Worm (Caenorhabditis elegans): ENCODE measurements around the gene C34D1.4.

The C34D1.4 gene

ce11 chrV:13269228-13269630 lies 10.1 kb upstream of the C34D1.4 start:
- TF ChIP-seq elt-2 (tag; optimal IDR thresholded peaks at IDR 0.05), result peak; percentile 99
- TF ChIP-seq ceh-82 (tag; optimal IDR thresholded peaks at IDR 0.05), result no peak
- TF ChIP-seq lsy-12 (tag; optimal IDR thresholded peaks at IDR 0.05), result peak; percentile 20
- TF ChIP-seq fos-1 (tag; optimal IDR thresholded peaks at IDR 0.05), result peak; percentile 28
- TF ChIP-seq R02D3.7 (tag; optimal IDR thresholded peaks at IDR 0.05), result no peak
- peak; percentile 88 for TF ChIP-seq pqm-1 (tag; optimal IDR thresholded peaks at IDR 0.05)
- TF ChIP-seq tbx-2 (tag; optimal IDR thresholded peaks at IDR 0.05), result no peak
- no peak for TF ChIP-seq ceh-16 (tag; optimal IDR thresholded peaks at IDR 0.05)
- no peak for TF ChIP-seq fkh-2 (tag; optimal IDR thresholded peaks at IDR 0.05)
- TF ChIP-seq unc-39 (tag; optimal IDR thresholded peaks at IDR 0.05), result no peak
- TF ChIP-seq snpc-4 (tag; optimal IDR thresholded peaks at IDR 0.05), result no peak
- no peak for TF ChIP-seq lin-15B (tag; optimal IDR thresholded peaks at IDR 0.05)
- no peak for TF ChIP-seq ama-1 (optimal IDR thresholded peaks at IDR 0.05)
- no peak for TF ChIP-seq nhr-11 (tag; optimal IDR thresholded peaks at IDR 0.05)
- TF ChIP-seq daf-12 (tag; optimal IDR thresholded peaks at IDR 0.05), result no peak
- TF ChIP-seq ceh-28 (tag; optimal IDR thresholded peaks at IDR 0.05), result no peak
- peak; percentile 50 for TF ChIP-seq nfya-1 (tag; optimal IDR thresholded peaks at IDR 0.05; ENCODE audit: insufficient read depth)
- TF ChIP-seq unc-62 (GFP tag; optimal IDR thresholded peaks at IDR 0.05), result no peak
- TF ChIP-seq pha-4 (tag; optimal IDR thresholded peaks at IDR 0.05), result peak; percentile 75
- TF ChIP-seq sea-2 (GFP tag; optimal IDR thresholded peaks at IDR 0.05), result no peak
- TF ChIP-seq jun-1 (tag; optimal IDR thresholded peaks at IDR 0.05), result peak; percentile 92

ce11 chrV:13268032-13268431 lies 8.9 kb upstream of the C34D1.4 start:
- TF ChIP-seq fkh-2 (tag; optimal IDR thresholded peaks at IDR 0.05) (no peak), jun-1 (tag; optimal IDR thresholded peaks at IDR 0.05) (peak; percentile 85), ceh-9 (tag; optimal IDR thresholded peaks at IDR 0.05) (no peak), mdl-1 (tag; optimal IDR thresholded peaks at IDR 0.05) (no peak), ama-1 (optimal IDR thresholded peaks at IDR 0.05) (no peak), ZK546.5 (tag; optimal IDR thresholded peaks at IDR 0.05) (no peak), ceh-16 (tag; optimal IDR thresholded peaks at IDR 0.05) (no peak), mml-1 (tag; optimal IDR thresholded peaks at IDR 0.05) (no peak), ceh-28 (tag; optimal IDR thresholded peaks at IDR 0.05) (no peak), zag-1 (tag; optimal IDR thresholded peaks at IDR 0.05) (no peak), snpc-4 (tag; optimal IDR thresholded peaks at IDR 0.05) (no peak), elt-3 (tag; optimal IDR thresholded peaks at IDR 0.05) (no peak), egl-27 (tag; optimal IDR thresholded peaks at IDR 0.05) (no peak), hmg-11 (tag; optimal IDR thresholded peaks at IDR 0.05) (no peak), unc-62 (GFP tag; optimal IDR thresholded peaks at IDR 0.05) (no peak), elt-2 (tag; optimal IDR thresholded peaks at IDR 0.05) (peak; percentile 95), nhr-43 (tag; optimal IDR thresholded peaks at IDR 0.05; ENCODE audit: poor library complexity, severe bottlenecking) (no peak), lin-15B (tag; optimal IDR thresholded peaks at IDR 0.05) (no peak), pha-4 (tag; optimal IDR thresholded peaks at IDR 0.05) (peak; percentile 58), R02D3.7 (tag; optimal IDR thresholded peaks at IDR 0.05) (no peak), nhr-11 (tag; optimal IDR thresholded peaks at IDR 0.05) (no peak), aly-2 (tag; optimal IDR thresholded peaks at IDR 0.05) (no peak), nhr-76 (tag; optimal IDR thresholded peaks at IDR 0.05) (no peak), nhr-67 (tag; optimal IDR thresholded peaks at IDR 0.05) (no peak), daf-12 (tag; optimal IDR thresholded peaks at IDR 0.05) (no peak), skn-1 (tag; optimal IDR thresholded peaks at IDR 0.05) (no peak), pqm-1 (tag; optimal IDR thresholded peaks at IDR 0.05) (peak; percentile 79), nhr-12 (tag; optimal IDR thresholded peaks at IDR 0.05) (no peak)

DNA sequence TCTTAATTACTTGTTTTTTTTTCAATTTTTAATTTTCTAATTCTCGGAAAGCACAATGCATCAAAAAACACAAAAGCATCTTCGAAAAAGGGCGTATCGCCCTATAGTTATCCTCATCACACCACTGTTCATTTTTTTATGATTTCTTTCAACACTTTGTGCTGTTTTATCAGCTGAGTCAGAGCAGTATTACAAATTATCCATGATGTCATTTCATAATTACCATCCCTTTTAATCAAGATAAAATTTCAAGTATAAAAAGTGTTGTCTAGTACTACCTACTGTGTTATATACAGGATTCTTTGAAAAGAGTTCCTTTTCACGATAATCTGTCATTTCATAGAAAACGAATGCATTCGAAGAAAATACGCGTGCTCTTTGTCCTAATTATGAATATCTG lies 7.5 kb upstream of the C34D1.4 start:
- TF ChIP-seq lsy-12 (tag; optimal IDR thresholded peaks at IDR 0.05) (no peak), pqm-1 (tag; optimal IDR thresholded peaks at IDR 0.05) (peak; percentile 70), elt-2 (tag; optimal IDR thresholded peaks at IDR 0.05) (peak; percentile 34), lin-39 (tag; optimal IDR thresholded peaks at IDR 0.05) (no peak), ZK546.5 (tag; optimal IDR thresholded peaks at IDR 0.05) (no peak)

ce11 chrV:13265628-13266027 lies 6.5 kb upstream of the C34D1.4 start:
- TF ChIP-seq nhr-77 (tag; optimal IDR thresholded peaks at IDR 0.05) (no peak), ceh-9 (tag; optimal IDR thresholded peaks at IDR 0.05) (no peak), nhr-67 (tag; optimal IDR thresholded peaks at IDR 0.05) (no peak), nhr-11 (tag; optimal IDR thresholded peaks at IDR 0.05) (no peak), nhr-25 (tag; optimal IDR thresholded peaks at IDR 0.05) (no peak), lin-39 (tag; optimal IDR thresholded peaks at IDR 0.05) (no peak), elt-2 (tag; optimal IDR thresholded peaks at IDR 0.05) (no peak), snpc-4 (tag; optimal IDR thresholded peaks at IDR 0.05) (no peak), unc-39 (tag; optimal IDR thresholded peaks at IDR 0.05) (no peak)

Measured in whole organism, L3 larva.